Worm (Caenorhabditis elegans) whole organism, late embryonic: Measurements from ENCODE around the gene C39D10.11.

Experiments
- ceh-14 ChIP-seq: sonication (generic microtip); optimal IDR thresholded peaks from 2 replicates; lab custom pipeline; 2016; ENCODE audit warnings: missing genotype, missing genetic modification characterization, missing compliant biosample characterization
- ceh-9 ChIP-seq: sonication (generic microtip); optimal IDR thresholded peaks from 2 replicates; lab custom pipeline; 2016; ENCODE audit warnings: mild to moderate bottlenecking, missing genetic modification characterization, inconsistent platforms, missing compliant biosample characterization
- hlh-30 ChIP-seq: sonication (generic microtip); optimal IDR thresholded peaks from 2 replicates; lab custom pipeline; 2017; ENCODE audit warnings: antibody characterized with exemption, missing genetic modification characterization, missing compliant biosample characterization; ENCODE audit not compliant: insufficient read depth

- no peak for TF ChIP-seq ceh-14 (tag; lab: Kevin White, UChicago)
- TF ChIP-seq ceh-9 (tag; lab: Kevin White, UChicago), result no peak
- no peak for TF ChIP-seq hlh-30
Measured at ce11 chrX:7942675-7943074, 39.6 kb downstream of the C39D10.11 start.
